Worm (Caenorhabditis elegans): Measurements from ENCODE around the gene T08G5.15.

Gene T08G5.15

ce11 chrV:13992485-13992884, 30.5 kb downstream of the T08G5.15 start, which contains the start of gene droe-4:
Gene droe-4 (plus strand): TSS chrV:13992656.
- TF ChIP-seq rpc-1 (optimal IDR thresholded peaks at IDR 0.05) (no peak), rpc-1 (tag; optimal IDR thresholded peaks at IDR 0.05) (no peak), let-607 (tag; optimal IDR thresholded peaks at IDR 0.05) (no peak), zfh-2 (GFP tag; conservative IDR thresholded peaks at IDR 0.05) (no peak), B0336.3 (GFP tag; IDR thresholded peaks at IDR 0.05) (no peak), F57A8.1 (GFP tag; optimal IDR thresholded peaks at IDR 0.05) (no peak), let-526 (GFP tag; IDR thresholded peaks at IDR 0.05) (no peak), akir-1 (GFP tag; optimal IDR thresholded peaks at IDR 0.05) (no peak), attf-3 (GFP tag; conservative IDR thresholded peaks at IDR 0.05) (no peak), F33H1.4 (GFP tag; IDR thresholded peaks at IDR 0.05) (no peak), athp-1 (tag; optimal IDR thresholded peaks at IDR 0.05) (no peak), bed-1 (GFP tag; IDR thresholded peaks at IDR 0.05) (no peak), ztf-6 (GFP tag; IDR thresholded peaks at IDR 0.05) (no peak), dpl-1 (GFP tag; optimal IDR thresholded peaks at IDR 0.05) (no peak)

ce11 chrV:13992017-13992416, 31.0 kb downstream of the T08G5.15 start:
- TF ChIP-seq snpc-1.1 (tag; optimal IDR thresholded peaks at IDR 0.05; ENCODE audit: insufficient read depth) (peak; percentile 77), snpc-3.4 (tag; optimal IDR thresholded peaks at IDR 0.05) (peak; percentile 27), hmg-1.2 (GFP tag; IDR thresholded peaks at IDR 0.05) (peak; percentile 34; the same call in 1 of the 2 replicates), snpc-4 (GFP tag; optimal IDR thresholded peaks at IDR 0.05) (peak; percentile 32), snpc-4 (tag; optimal IDR thresholded peaks at IDR 0.05) (peak in 3 of 4 experiments; percentile 58 to 90 (median 89))

- TF ChIP-seq lin-26 (GFP tag; IDR thresholded peaks at IDR 0.05) (no peak), snpc-4 (GFP tag; optimal IDR thresholded peaks at IDR 0.05) (no peak), snpc-4 (tag; optimal IDR thresholded peaks at IDR 0.05) (peak in 1 of 4 experiments; percentile 3), Y56A3A.18 (GFP tag; IDR thresholded peaks at IDR 0.05) (0 out of 2 replicates have a peak, but pooled peaks have one; percentile 48), hmg-1.2 (GFP tag; IDR thresholded peaks at IDR 0.05) (peak; percentile 13; the same call in 1 of the 2 replicates), nfyb-1 (GFP tag; IDR thresholded peaks at IDR 0.05) (0 out of 2 replicates have a peak, but pooled peaks have one; percentile 17), ceh-79 (tag; optimal IDR thresholded peaks at IDR 0.05) (peak; percentile 12), madf-6 (GFP tag; IDR thresholded peaks at IDR 0.05) (peak; percentile 52), ama-1 (optimal IDR thresholded peaks at IDR 0.05) (no peak), ama-1 (GFP tag; optimal IDR thresholded peaks at IDR 0.05) (peak in 1 of 2 experiments; percentile 24), ceh-27 (GFP tag; optimal IDR thresholded peaks at IDR 0.05) (no peak), pbrm-1 (GFP tag; IDR thresholded peaks at IDR 0.05) (no peak; the same call in 1 of the 2 replicates), nhr-80 (tag; optimal IDR thresholded peaks at IDR 0.05) (peak; percentile 67)
Observed at ce11 chrV:13986823-13987222, 36.2 kb downstream of the T08G5.15 start.

ce11 chrV:13984828-13985227, 38.1 kb downstream of the T08G5.15 start, which contains the start of gene end-1:
Gene end-1 (plus strand): TSS chrV:13985128.
- no peak for TF ChIP-seq repo-1 (tag; optimal IDR thresholded peaks at IDR 0.05)
- TF ChIP-seq dpff-1 (tag; optimal IDR thresholded peaks at IDR 0.05), result no peak
- no peak for TF ChIP-seq B0336.3 (GFP tag; IDR thresholded peaks at IDR 0.05)
- no peak for TF ChIP-seq attf-6 (GFP tag; IDR thresholded peaks at IDR 0.05)
- no peak for TF ChIP-seq hmg-20 (GFP tag; IDR thresholded peaks at IDR 0.05)
- TF ChIP-seq nhr-179 (tag; optimal IDR thresholded peaks at IDR 0.05), result no peak
- no peak for TF ChIP-seq hrde-1 (tag; optimal IDR thresholded peaks at IDR 0.05; ENCODE audit: borderline replicate concordance)
- TF ChIP-seq atf-7 (tag; optimal IDR thresholded peaks at IDR 0.05), result no peak
- TF ChIP-seq ceh-58 (GFP tag; IDR thresholded peaks at IDR 0.05), result no peak
- no peak for TF ChIP-seq zim-3 (tag; optimal IDR thresholded peaks at IDR 0.05)
- TF ChIP-seq attf-3 (GFP tag; conservative IDR thresholded peaks at IDR 0.05), result no peak
- TF ChIP-seq bed-1 (GFP tag; IDR thresholded peaks at IDR 0.05), result no peak
- no peak for TF ChIP-seq aptf-3 (GFP tag; IDR thresholded peaks at IDR 0.05)
- TF ChIP-seq fkh-3 (tag; optimal IDR thresholded peaks at IDR 0.05), result no peak
- TF ChIP-seq somi-1 (GFP tag; optimal IDR thresholded peaks at IDR 0.05), result no peak
- TF ChIP-seq madf-8 (GFP tag; conservative IDR thresholded peaks at IDR 0.05), result no peak
- no peak for TF ChIP-seq snpc-4 (GFP tag; optimal IDR thresholded peaks at IDR 0.05)
- TF ChIP-seq snpc-4 (tag; optimal IDR thresholded peaks at IDR 0.05), result no peak
- no peak for TF ChIP-seq lsl-1 (GFP tag; optimal IDR thresholded peaks at IDR 0.05)
- no peak for TF ChIP-seq Y79H2A.3 (GFP tag; conservative IDR thresholded peaks at IDR 0.05)
